Worm (Caenorhabditis elegans): Measurements from ENCODE around the gene rpl-23.

- TF ChIP-seq ztf-11 (tag; optimal IDR thresholded peaks at IDR 0.05) (no peak), nhr-237 (tag; optimal IDR thresholded peaks at IDR 0.05) (no peak), unc-39 (tag; optimal IDR thresholded peaks at IDR 0.05) (no peak), mep-1 (tag; optimal IDR thresholded peaks at IDR 0.05) (no peak), elt-1 (tag; optimal IDR thresholded peaks at IDR 0.05; ENCODE audit: borderline replicate concordance, insufficient read depth) (no peak), mab-5 (tag; optimal IDR thresholded peaks at IDR 0.05) (no peak), ceh-39 (tag; optimal IDR thresholded peaks at IDR 0.05) (no peak), elt-3 (tag; optimal IDR thresholded peaks at IDR 0.05) (no peak)
Measured at ce11 chrIII:5727827-5728226, 21.9 kb upstream of the rpl-23 start, which contains the start of gene egg-1.

Data from whole organism, mixed stage, embryonic.